Worm (Caenorhabditis elegans) whole organism, L2 larva: ENCODE data around the gene glb-23.

Experiments
- fos-1 ChIP-seq: fragments of 150-350 bp; optimal IDR thresholded peaks from 2 replicates; lab custom pipeline; 2014; ENCODE audit warnings: missing biosample characterization, missing genetic modification characterization
- nhr-237 ChIP-seq: fragments of 150-350 bp; optimal IDR thresholded peaks from 2 replicates; lab custom pipeline; 2014; ENCODE audit warnings: missing biosample characterization, missing genetic modification characterization
- unc-62 ChIP-seq: fragments of 150-350 bp; optimal IDR thresholded peaks from 2 replicates; lab custom pipeline; 2014; ENCODE audit warnings: missing biosample characterization, missing genetic modification reagents, missing genetic modification characterization

ce11 chrIV:7230198-7230597, 10.9 kb upstream of the glb-23 start, which contains the start of gene cap-1:
- TF ChIP-seq unc-62 (GFP tag; lab: Kevin White, UChicago): no peak
- no peak for TF ChIP-seq nhr-237 (tag; lab: Kevin White, UChicago)
- peak; percentile 99 for TF ChIP-seq fos-1 (tag; lab: Kevin White, UChicago)
